Worm (Caenorhabditis elegans) whole organism, L4/young adult: Measurements from ENCODE around the gene ztf-8.

Experiments used
- dao-5 ChIP-seq: sonication (generic microtip); optimal IDR thresholded peaks from 2 replicates; lab custom pipeline; 2016; ENCODE audit warnings: missing genotype, missing genetic modification characterization, moderate library complexity, missing compliant biosample characterization
- him-1 ChIP-seq: sonication (generic microtip); optimal IDR thresholded peaks from 2 replicates; lab custom pipeline; 2016; ENCODE audit warnings: missing genotype, missing genetic modification reagents, missing genetic modification characterization, missing compliant biosample characterization

ce11 chrIII:5227831-5228467 is 45.3 kb downstream of the ztf-8 start, which contains the start of the genes C34E10.12, C34E10.10 and atp-2:
- TF ChIP-seq him-1 (tag; lab: Kevin White, UChicago) (peak; percentile 7), dao-5 (tag; lab: Kevin White, UChicago) (no peak)
